Fruit fly (Drosophila melanogaster) Kc167 (cell line): ENCODE measurements around the gene PIG-L.

ENCODE experiments used
- Myc ChIP-seq: fragments of >200 bp; optimal IDR thresholded peaks from 2 replicates; lab custom pipeline; 2017; ENCODE audit warnings: missing external identifiers
- Sin3A ChIP-seq: fragments of >200 bp; optimal IDR thresholded peaks from 2 replicates; lab custom pipeline; 2018; ENCODE audit warnings: missing external identifiers
- h ChIP-seq: fragments of >200 bp; optimal IDR thresholded peaks from 3 replicates; lab custom pipeline; 2018; ENCODE audit warnings: missing external identifiers
- insv ChIP-seq: fragments of >200 bp; optimal IDR thresholded peaks from 3 replicates; lab custom pipeline; 2018; ENCODE audit warnings: missing external identifiers
- psq ChIP-seq: fragments of >200 bp; optimal IDR thresholded peaks from 2 replicates; lab custom pipeline; 2017; ENCODE audit warnings: missing external identifiers
- ttk ChIP-seq: sonication (Bioruptor generic); optimal IDR thresholded peaks from 2 replicates; lab custom pipeline; 2017; ENCODE audit warnings: missing external identifiers

PIG-L gene

dm6 chr3R:20021152-20021769 is at the start of gene PIG-L, which contains the start of gene psidin:
Gene PIG-L (minus strand): TSS chr3R:20021338.
Gene psidin (plus strand): TSS chr3R:20021704.
- TF ChIP-seq insv (lab: Kevin White, UChicago) (no peak), psq (lab: Kevin White, UChicago) (no peak), Sin3A (no peak), Myc (lab: Kevin White, UChicago) (no peak), h (no peak), ttk (lab: Kevin White, UChicago) (no peak)

dm6 chr3R:20066435-20066834 is 45.3 kb upstream of the PIG-L start:
- TF ChIP-seq insv (lab: Kevin White, UChicago) = no peak
- TF ChIP-seq ttk (lab: Kevin White, UChicago) = no peak
- TF ChIP-seq h = no peak
- no peak for TF ChIP-seq psq (lab: Kevin White, UChicago)
- no peak for TF ChIP-seq Sin3A
- TF ChIP-seq Myc (lab: Kevin White, UChicago) = no peak

- TF ChIP-seq insv (lab: Kevin White, UChicago) (no peak), ttk (lab: Kevin White, UChicago) (no peak), Sin3A (no peak), psq (lab: Kevin White, UChicago) (no peak), Myc (lab: Kevin White, UChicago) (no peak), h (no peak)
Observed at dm6 chr3R:20059650-20060049, 38.5 kb upstream of the PIG-L start, which contains the start of gene CG4390. Gene CG4390 (minus strand): TSS chr3R:20059750.

dm6 chr3R:20058960-20059359 is 37.8 kb upstream of the PIG-L start:
- TF ChIP-seq psq (lab: Kevin White, UChicago) (no peak), insv (lab: Kevin White, UChicago) (no peak), Sin3A (no peak), Myc (lab: Kevin White, UChicago) (no peak), ttk (lab: Kevin White, UChicago) (no peak), h (no peak)

dm6 chr3R:20057501-20057900 is 36.4 kb upstream of the PIG-L start, which contains the start of gene mdlc:
Gene mdlc (plus strand): TSS chr3R:20057748.
- no peak for TF ChIP-seq Myc (lab: Kevin White, UChicago)
- TF ChIP-seq ttk (lab: Kevin White, UChicago) = no peak
- no peak for TF ChIP-seq insv (lab: Kevin White, UChicago)
- no peak for TF ChIP-seq Sin3A
- no peak for TF ChIP-seq psq (lab: Kevin White, UChicago)
- TF ChIP-seq h = no peak

- TF ChIP-seq insv (lab: Kevin White, UChicago) = no peak
- no peak for TF ChIP-seq ttk (lab: Kevin White, UChicago)
- TF ChIP-seq psq (lab: Kevin White, UChicago) = no peak
- TF ChIP-seq Sin3A = no peak
- TF ChIP-seq Myc (lab: Kevin White, UChicago) = no peak
- TF ChIP-seq h = no peak
Observed at dm6 chr3R:20055809-20056208, 34.7 kb upstream of the PIG-L start, which contains the start of gene CG17193. Gene CG17193 (minus strand): TSS chr3R:20056097.

dm6 chr3R:20042457-20042856 is 21.3 kb upstream of the PIG-L start, which contains the start of the genes CG33934 and Indy-2:
Gene CG33934 (plus strand): TSS chr3R:20042757.
Gene Indy-2 (plus strand): TSS chr3R:20042757.
- TF ChIP-seq insv (lab: Kevin White, UChicago) (no peak), psq (lab: Kevin White, UChicago) (no peak), Sin3A (no peak), Myc (lab: Kevin White, UChicago) (no peak), ttk (lab: Kevin White, UChicago) (no peak), h (no peak)

- TF ChIP-seq psq (lab: Kevin White, UChicago) = no peak
- TF ChIP-seq Myc (lab: Kevin White, UChicago) = no peak
- TF ChIP-seq h = no peak
- TF ChIP-seq Sin3A = no peak
Observed at dm6 chr3R:20035887-20036286, 14.7 kb upstream of the PIG-L start, which contains the start of gene Regnase-1. Gene Regnase-1 (minus strand): TSS chr3R:20036056.

- TF ChIP-seq psq (lab: Kevin White, UChicago) (no peak), Sin3A (no peak), Myc (lab: Kevin White, UChicago) (no peak), insv (lab: Kevin White, UChicago) (no peak), h (no peak), ttk (lab: Kevin White, UChicago) (no peak)
Observed at dm6 chr3R:20031764-20032079, 10.6 kb upstream of the PIG-L start, which contains the start of gene idc. Gene idc (plus strand): TSS chr3R:20031823.

dm6 chr3R:20031043-20031763 is 10.1 kb upstream of the PIG-L start, which contains the start of gene trem:
Gene trem (minus strand): TSS chr3R:20031309.
- TF ChIP-seq Sin3A (no peak), ttk (lab: Kevin White, UChicago) (no peak), Myc (lab: Kevin White, UChicago) (no peak), insv (lab: Kevin White, UChicago) (no peak), h (no peak)

- TF ChIP-seq psq (lab: Kevin White, UChicago) = no peak
- TF ChIP-seq h = no peak
- TF ChIP-seq insv (lab: Kevin White, UChicago) = no peak
- no peak for TF ChIP-seq ttk (lab: Kevin White, UChicago)
Observed at dm6 chr3R:20027841-20028240, 6.7 kb upstream of the PIG-L start, which contains the start of the genes CG4424 and CG4854. Gene CG4424 (minus strand): TSS chr3R:20028040. Gene CG4854 (plus strand): TSS chr3R:20028058.

- no peak for TF ChIP-seq ttk (lab: Kevin White, UChicago)
- no peak for TF ChIP-seq Sin3A
Observed at dm6 chr3R:20013404-20013922, 7.7 kb downstream of the PIG-L start, which contains the start of the genes CG17190 and CG4836. Gene CG17190 (minus strand): TSS chr3R:20013504. Gene CG4836 (plus strand): TSS chr3R:20013872.
